Worm (Caenorhabditis elegans) whole organism, early embryonic: ENCODE measurements around the gene F52D2.12.

Experiments
- B0310.2 ChIP-seq: sonication (generic microtip); optimal IDR thresholded peaks from 2 replicates; lab custom pipeline; 2016; ENCODE audit warnings: mild to moderate bottlenecking, missing genetic modification characterization, missing compliant biosample characterization
- F13C5.2 ChIP-seq: sonication (generic microtip); optimal IDR thresholded peaks from 2 replicates; lab custom pipeline; 2017; ENCODE audit warnings: mild to moderate bottlenecking, missing genetic modification characterization, inconsistent platforms, missing compliant biosample characterization
- aly-1 ChIP-seq: sonication (generic microtip); optimal IDR thresholded peaks from 2 replicates; lab custom pipeline; 2016; ENCODE audit warnings: missing genetic modification characterization, missing compliant biosample characterization
- ama-1 ChIP-seq: fragments of 150-350 bp; optimal IDR thresholded peaks from 2 replicates; lab custom pipeline; 2014
- ceh-13 ChIP-seq: fragments of 200-800 bp; sonication (Bioruptor generic); optimal IDR thresholded peaks from 2 replicates; lab custom pipeline; 2018; ENCODE audit warnings: mild to moderate bottlenecking, missing genetic modification characterization, missing compliant biosample characterization
- ceh-36 ChIP-seq: sonication (generic microtip); optimal IDR thresholded peaks from 2 replicates; lab custom pipeline; 2016; ENCODE audit warnings: missing genetic modification characterization, inconsistent platforms, missing compliant biosample characterization
- ets-7 ChIP-seq: sonication (generic microtip); optimal IDR thresholded peaks from 2 replicates; lab custom pipeline; 2016; ENCODE audit warnings: missing genotype, missing genetic modification characterization, missing compliant biosample characterization
- flt-1 ChIP-seq: fragments of 200-800 bp; sonication (Bioruptor generic); IDR thresholded peaks from 2 replicates; pipeline ENCODE4 v1.3.6; 2022; ENCODE audit warnings: missing genetic modification characterization, missing compliant biosample characterization
- hmbx-1 ChIP-seq: sonication (generic microtip); optimal IDR thresholded peaks from 2 replicates; lab custom pipeline; 2016; ENCODE audit warnings: mild to moderate bottlenecking, missing genetic modification characterization, missing compliant biosample characterization
- hmg-4 ChIP-seq: fragments of 200-800 bp; sonication (Bioruptor generic); optimal IDR thresholded peaks from 2 replicates; lab custom pipeline; 2018; ENCODE audit warnings: mild to moderate bottlenecking, missing genetic modification characterization, missing compliant biosample characterization
- hnd-1 ChIP-seq: sonication (generic microtip); optimal IDR thresholded peaks from 2 replicates; lab custom pipeline; 2016; ENCODE audit warnings: missing genetic modification characterization, missing compliant biosample characterization
- pes-1 ChIP-seq: fragments of 200-800 bp; sonication (Bioruptor generic); IDR thresholded peaks from 2 replicates; pipeline ENCODE4 v1.3.6; 2022; ENCODE audit warnings: missing genetic modification reagents, missing genetic modification characterization, missing compliant biosample characterization
- scrt-1 ChIP-seq: fragments of 200-800 bp; sonication (Bioruptor generic); IDR thresholded peaks from 2 replicates; pipeline ENCODE4 v1.3.6; 2022; ENCODE audit warnings: missing genetic modification characterization, missing compliant biosample characterization
- sea-1 ChIP-seq: fragments of 200-800 bp; sonication (Bioruptor generic); conservative IDR thresholded peaks from 2 replicates; pipeline ENCODE4 v1.3.6; 2022; ENCODE audit warnings: missing genetic modification characterization, missing compliant biosample characterization
- tbx-11 ChIP-seq: fragments of 200-800 bp; sonication (Bioruptor generic); IDR thresholded peaks from 2 replicates; pipeline ENCODE4 v1.3.6; 2022; ENCODE audit warnings: missing genetic modification characterization, missing compliant biosample characterization
- tbx-37 ChIP-seq: fragments of 200-800 bp; sonication (Bioruptor generic); conservative IDR thresholded peaks from 2 replicates; pipeline ENCODE4 v1.3.6; 2022; ENCODE audit warnings: missing genetic modification reagents, missing genetic modification characterization, missing compliant biosample characterization
- tra-4 ChIP-seq: sonication (generic microtip); optimal IDR thresholded peaks from 2 replicates; lab custom pipeline; 2017; ENCODE audit warnings: missing genetic modification characterization, missing compliant biosample characterization

The F52D2.12 gene

DNA sequence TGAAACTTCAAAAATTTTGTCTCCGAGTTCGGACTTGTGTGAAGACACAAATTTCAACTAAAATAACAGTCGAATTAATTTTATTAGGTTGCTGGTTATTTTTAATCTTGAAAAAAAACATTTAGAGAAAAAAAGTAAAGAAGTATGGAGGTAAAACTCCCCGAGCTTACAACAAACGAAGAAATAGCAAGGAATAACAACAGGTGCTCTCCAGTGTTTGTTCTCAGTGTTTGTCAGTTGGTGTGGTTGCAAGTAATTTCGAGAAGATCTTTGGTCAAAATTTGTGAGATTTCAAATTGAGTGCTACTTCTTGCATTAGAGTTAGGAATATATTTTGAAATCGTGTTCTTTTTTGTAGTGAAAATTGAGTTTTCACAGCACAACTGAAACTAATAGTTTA is 7.0 kb downstream of the F52D2.12 start:
- TF ChIP-seq ets-7 (tag; lab: Kevin White, UChicago): no peak
- no peak for TF ChIP-seq pes-1
- TF ChIP-seq hmbx-1 (tag; lab: Kevin White, UChicago): no peak
- TF ChIP-seq hnd-1 (tag; lab: Kevin White, UChicago): no peak
- no peak for TF ChIP-seq tbx-11 (GFP tag; lab: Robert Waterston, UW)
- no peak for TF ChIP-seq aly-1 (tag; lab: Kevin White, UChicago)
- no peak for TF ChIP-seq ceh-13 (GFP tag; lab: Kevin White, UChicago)
- TF ChIP-seq sea-1 (GFP tag; lab: Robert Waterston, UW): no peak
- no peak for TF ChIP-seq tbx-37 (GFP tag; lab: Robert Waterston, UW)
- TF ChIP-seq scrt-1: no peak
- TF ChIP-seq hmg-4 (GFP tag; lab: Kevin White, UChicago): no peak
- TF ChIP-seq flt-1 (GFP tag; lab: Robert Waterston, UW): no peak

- TF ChIP-seq scrt-1 (no peak), ets-7 (tag; lab: Kevin White, UChicago) (no peak), aly-1 (tag; lab: Kevin White, UChicago) (no peak), sea-1 (GFP tag; lab: Robert Waterston, UW) (no peak), ceh-36 (tag; lab: Kevin White, UChicago) (no peak), tbx-37 (GFP tag; lab: Robert Waterston, UW) (no peak), hmg-4 (GFP tag; lab: Kevin White, UChicago) (no peak), pes-1 (no peak), tra-4 (tag; lab: Kevin White, UChicago) (no peak), B0310.2 (tag; lab: Kevin White, UChicago) (no peak), F13C5.2 (tag; lab: Kevin White, UChicago) (no peak), ama-1 (lab: Kevin White, UChicago) (no peak), tbx-11 (GFP tag; lab: Robert Waterston, UW) (no peak), ceh-13 (GFP tag; lab: Kevin White, UChicago) (no peak), flt-1 (GFP tag; lab: Robert Waterston, UW) (no peak)
Measured at ce11 chrX:1989576-1989975, 11.8 kb downstream of the F52D2.12 start, which contains the start of gene meg-3. meg-3 (minus strand) TSS chrX:1989607.

DNA sequence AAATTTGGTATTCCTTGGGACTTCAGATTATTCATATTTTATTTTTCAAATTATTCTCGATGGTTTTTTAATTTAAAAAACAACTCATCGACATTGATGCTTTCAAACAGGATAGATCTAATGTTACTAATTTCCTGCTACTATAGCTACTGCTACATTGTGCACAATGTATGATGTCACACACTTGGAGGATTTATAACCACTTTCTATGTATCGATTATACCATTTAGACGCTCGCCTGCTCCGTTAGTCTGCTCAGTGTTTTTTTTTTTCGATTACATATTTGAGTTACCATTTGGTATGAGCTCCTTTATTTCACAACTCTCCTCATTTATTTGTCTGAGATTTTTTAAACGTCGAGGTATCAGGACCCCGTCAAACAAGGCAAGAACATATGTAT is 12.6 kb downstream of the F52D2.12 start, which contains the start of gene Y40A1A.2:
Gene Y40A1A.2, plus strand, starts transcription at position 301 of the 400 bp plus-strand sequence.
- TF ChIP-seq hnd-1 (tag; lab: Kevin White, UChicago) (no peak), sea-1 (GFP tag; lab: Robert Waterston, UW) (no peak), ceh-36 (tag; lab: Kevin White, UChicago) (no peak), tra-4 (tag; lab: Kevin White, UChicago) (no peak), flt-1 (GFP tag; lab: Robert Waterston, UW) (no peak)

DNA sequence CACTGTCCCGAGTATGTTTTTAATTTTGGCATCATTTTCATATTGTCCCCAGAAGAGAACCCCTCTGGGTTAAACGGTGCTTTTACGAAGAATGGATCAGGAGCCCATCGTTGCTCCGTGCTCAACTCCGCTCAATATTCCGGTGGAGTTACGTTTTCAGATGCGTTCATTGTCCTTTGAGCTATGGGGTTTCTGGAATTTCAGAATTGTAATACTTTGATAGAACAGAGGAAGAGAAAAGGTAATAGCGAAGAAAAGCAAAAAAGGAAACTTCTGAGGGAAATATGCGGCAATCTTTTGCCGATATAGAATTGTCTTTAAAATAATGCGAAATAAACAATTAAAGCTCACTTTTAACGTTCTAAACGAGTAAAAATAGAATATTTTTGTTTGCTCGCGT is 20.1 kb downstream of the F52D2.12 start, which contains the start of gene Y40A1A.3:
Gene Y40A1A.3, minus strand, starts transcription at position 101 of the 400 bp plus-strand sequence.
- TF ChIP-seq B0310.2 (tag; lab: Kevin White, UChicago) (no peak), sea-1 (GFP tag; lab: Robert Waterston, UW) (no peak), hnd-1 (tag; lab: Kevin White, UChicago) (no peak), ets-7 (tag; lab: Kevin White, UChicago) (no peak), tbx-11 (GFP tag; lab: Robert Waterston, UW) (no peak), hmg-4 (GFP tag; lab: Kevin White, UChicago) (no peak)

- TF ChIP-seq B0310.2 (tag; lab: Kevin White, UChicago) (no peak), tbx-11 (GFP tag; lab: Robert Waterston, UW) (0 out of 2 replicates have a peak, but pooled peaks have one; percentile 20), sea-1 (GFP tag; lab: Robert Waterston, UW) (0 out of 2 replicates have a peak, but pooled peaks have one; percentile 8), pes-1 (peak; percentile 65), ets-7 (tag; lab: Kevin White, UChicago) (no peak), tbx-37 (GFP tag; lab: Robert Waterston, UW) (no peak), ceh-36 (tag; lab: Kevin White, UChicago) (no peak), hmbx-1 (tag; lab: Kevin White, UChicago) (no peak), scrt-1 (peak; percentile 67; the same call in 1 of the 2 replicates), ama-1 (lab: Kevin White, UChicago) (no peak), ceh-13 (GFP tag; lab: Kevin White, UChicago) (no peak), hmg-4 (GFP tag; lab: Kevin White, UChicago) (no peak), tra-4 (tag; lab: Kevin White, UChicago) (no peak), flt-1 (GFP tag; lab: Robert Waterston, UW) (no peak), hnd-1 (tag; lab: Kevin White, UChicago) (no peak), aly-1 (tag; lab: Kevin White, UChicago) (no peak), F13C5.2 (tag; lab: Kevin White, UChicago) (no peak)
Measured at ce11 chrX:1998825-1999224, 21.0 kb downstream of the F52D2.12 start.

- TF ChIP-seq hnd-1 (tag; lab: Kevin White, UChicago): no peak
- TF ChIP-seq pes-1: no peak
- TF ChIP-seq scrt-1: no peak
- TF ChIP-seq ets-7 (tag; lab: Kevin White, UChicago): no peak
- TF ChIP-seq F13C5.2 (tag; lab: Kevin White, UChicago): no peak
- TF ChIP-seq tra-4 (tag; lab: Kevin White, UChicago): no peak
- TF ChIP-seq tbx-11 (GFP tag; lab: Robert Waterston, UW): no peak
- TF ChIP-seq hmg-4 (GFP tag; lab: Kevin White, UChicago): no peak
Measured at ce11 chrX:2000517-2000916, 22.7 kb downstream of the F52D2.12 start.

DNA sequence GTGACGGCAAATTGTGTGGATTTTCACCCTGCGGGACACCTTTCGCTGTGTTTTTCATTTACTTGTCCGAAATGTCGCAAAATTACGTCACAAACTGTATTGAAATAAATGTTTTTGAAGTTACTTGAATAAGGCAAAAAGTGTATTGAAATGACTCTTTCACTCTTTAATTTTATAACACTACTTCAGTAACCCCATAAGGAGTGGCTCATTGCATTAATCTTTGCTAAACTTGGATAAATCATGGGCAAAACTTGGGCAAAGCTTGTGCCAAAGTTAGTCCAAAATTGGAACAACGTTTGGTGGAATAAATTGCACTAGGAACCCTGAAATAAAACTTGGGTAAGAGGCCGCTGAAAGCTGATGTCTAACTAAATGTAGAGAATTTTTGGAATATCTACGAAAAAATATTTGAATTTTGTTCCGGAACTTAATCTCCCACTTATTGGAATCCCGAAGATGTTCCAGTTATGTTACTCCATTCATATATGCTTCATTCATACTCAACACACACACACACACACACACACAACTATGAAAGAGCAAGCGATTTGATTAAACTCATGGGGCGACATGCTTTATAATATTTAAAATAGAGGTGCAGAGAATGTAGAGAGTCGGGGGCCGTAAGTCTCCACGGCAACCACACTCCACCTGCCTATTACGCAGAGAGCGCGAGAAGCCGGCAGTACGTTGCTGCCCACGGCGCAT is 34.8 kb downstream of the F52D2.12 start, which contains the start of gene Y102A11A.9:
Gene Y102A11A.9, plus strand, starts transcription at position 661 of the 711 bp plus-strand sequence.
- no peak for TF ChIP-seq scrt-1
- no peak for TF ChIP-seq ama-1 (lab: Kevin White, UChicago)
- no peak for TF ChIP-seq tbx-11 (GFP tag; lab: Robert Waterston, UW)
- no peak for TF ChIP-seq hnd-1 (tag; lab: Kevin White, UChicago)
- no peak for TF ChIP-seq ceh-36 (tag; lab: Kevin White, UChicago)
- TF ChIP-seq ceh-13 (GFP tag; lab: Kevin White, UChicago): no peak
- TF ChIP-seq sea-1 (GFP tag; lab: Robert Waterston, UW): no peak
- TF ChIP-seq tbx-37 (GFP tag; lab: Robert Waterston, UW): no peak
- TF ChIP-seq hmg-4 (GFP tag; lab: Kevin White, UChicago): no peak
- no peak for TF ChIP-seq ets-7 (tag; lab: Kevin White, UChicago)
- TF ChIP-seq F13C5.2 (tag; lab: Kevin White, UChicago): no peak
- TF ChIP-seq flt-1 (GFP tag; lab: Robert Waterston, UW): no peak
- TF ChIP-seq tra-4 (tag; lab: Kevin White, UChicago): no peak
- TF ChIP-seq hmbx-1 (tag; lab: Kevin White, UChicago): no peak
- no peak for TF ChIP-seq aly-1 (tag; lab: Kevin White, UChicago)
- TF ChIP-seq pes-1: no peak
- no peak for TF ChIP-seq B0310.2 (tag; lab: Kevin White, UChicago)
